Worm (Caenorhabditis elegans) whole organism, dauer: Measurements from ENCODE around the gene clec-265.

ENCODE experiments used
- unc-62 ChIP-seq: sonication (generic microtip); optimal IDR thresholded peaks from 2 replicates; lab custom pipeline; 2017; ENCODE audit warnings: missing biosample characterization, missing genetic modification reagents, missing genetic modification characterization

Gene clec-265

ce11 chrX:3031484-3031883 is at the start of gene clec-265:
TSS of gene clec-265 (plus strand) at chrX:3031783.
- TF ChIP-seq unc-62 (GFP tag; lab: Kevin White, UChicago), result no peak

- no peak for TF ChIP-seq unc-62 (GFP tag; lab: Kevin White, UChicago)
These were observed 47.6 kb upstream of the clec-265 start, which contains the start of gene osm-5 for ce11 chrX:2983996-2984395. TSS of gene osm-5 (plus strand) at chrX:2984263.

DNA sequence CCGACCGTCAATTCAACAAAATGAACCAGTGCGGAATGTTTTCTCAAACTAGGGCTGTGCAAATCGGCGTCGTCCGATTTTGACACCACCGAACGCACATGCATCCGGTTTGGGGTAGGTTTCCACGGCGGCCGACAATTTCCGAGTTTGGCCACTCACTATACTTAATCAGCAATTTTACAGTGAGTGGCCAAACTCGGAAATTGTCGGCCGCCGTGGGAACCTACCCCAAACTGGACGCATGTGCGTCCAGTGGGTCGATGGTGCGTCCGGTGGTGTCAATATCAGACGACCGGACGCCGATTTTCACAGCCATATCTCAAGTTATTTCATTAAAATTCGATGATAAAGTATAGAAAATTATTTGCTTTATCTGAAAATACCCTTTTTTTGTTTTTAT is 41.4 kb upstream of the clec-265 start:
- TF ChIP-seq unc-62 (GFP tag; lab: Kevin White, UChicago), result no peak

DNA sequence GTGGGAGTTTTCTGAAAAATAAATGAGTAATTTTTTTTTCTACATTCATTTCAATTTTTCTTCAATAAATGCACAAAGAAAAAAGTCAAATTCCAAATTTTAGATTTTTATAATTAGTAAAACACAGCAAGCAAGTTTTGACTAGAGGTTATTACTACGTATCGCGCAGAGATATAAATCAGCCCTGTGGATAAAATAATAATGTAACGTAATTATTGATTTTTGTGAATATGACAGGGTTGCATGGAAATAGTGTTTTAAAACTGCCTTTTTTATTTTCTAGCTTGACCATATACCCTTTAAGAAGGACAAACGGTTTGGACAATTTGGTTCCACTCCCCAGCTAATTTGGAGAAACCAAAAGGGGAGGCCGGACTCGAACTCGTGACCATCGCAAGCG is 35.3 kb upstream of the clec-265 start:
- no peak for TF ChIP-seq unc-62 (GFP tag; lab: Kevin White, UChicago)

DNA sequence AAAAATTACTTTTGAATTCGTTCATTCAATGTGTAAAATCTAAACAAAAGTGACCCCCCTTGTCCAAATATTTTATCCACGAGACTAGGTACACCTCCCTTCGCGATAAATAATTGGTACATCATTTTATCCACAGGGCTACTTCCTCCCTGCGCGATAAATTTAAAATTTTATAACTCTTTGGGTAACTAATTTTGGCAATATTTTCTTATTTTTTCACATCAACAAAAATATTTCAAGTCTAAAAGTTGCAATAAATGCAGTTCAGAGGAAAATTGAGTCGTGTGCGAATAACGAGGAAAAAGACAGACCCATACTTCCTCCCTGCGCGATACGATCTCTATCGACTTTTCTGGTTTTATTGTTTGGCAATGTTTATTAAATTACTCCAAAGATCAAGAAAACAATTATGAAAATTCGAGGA is 34.6 kb upstream of the clec-265 start:
- peak; percentile 73 for TF ChIP-seq unc-62 (GFP tag; lab: Kevin White, UChicago)

ce11 chrX:2999652-3000051 is 31.9 kb upstream of the clec-265 start, which contains the start of gene Y41G9A.17:
TSS of gene Y41G9A.17 (minus strand) at chrX:2999752.
- no peak for TF ChIP-seq unc-62 (GFP tag; lab: Kevin White, UChicago)

DNA sequence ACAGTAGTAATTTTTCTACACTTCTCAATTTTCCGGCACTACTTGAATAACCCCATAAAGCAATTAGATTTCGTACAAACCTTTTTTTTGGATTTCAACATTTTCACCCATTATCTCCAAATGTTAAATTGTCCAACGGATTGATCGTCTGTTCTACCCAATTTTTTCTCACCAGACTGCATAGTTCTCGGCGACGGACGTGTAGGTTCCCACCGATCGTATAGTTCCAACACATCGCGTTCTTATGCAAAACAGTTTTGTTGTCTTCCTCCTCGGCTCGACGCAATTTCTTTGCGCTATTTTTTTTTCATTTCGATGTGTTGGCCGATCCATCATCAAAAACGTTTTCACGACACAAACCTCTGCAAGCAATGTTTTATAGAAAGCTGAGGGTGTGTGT is 27.9 kb upstream of the clec-265 start, which contains the start of gene Y41G9A.6:
Gene Y41G9A.6 (minus strand): TSS at position 101 of the 400 bp plus-strand sequence.
- no peak for TF ChIP-seq unc-62 (GFP tag; lab: Kevin White, UChicago)

DNA sequence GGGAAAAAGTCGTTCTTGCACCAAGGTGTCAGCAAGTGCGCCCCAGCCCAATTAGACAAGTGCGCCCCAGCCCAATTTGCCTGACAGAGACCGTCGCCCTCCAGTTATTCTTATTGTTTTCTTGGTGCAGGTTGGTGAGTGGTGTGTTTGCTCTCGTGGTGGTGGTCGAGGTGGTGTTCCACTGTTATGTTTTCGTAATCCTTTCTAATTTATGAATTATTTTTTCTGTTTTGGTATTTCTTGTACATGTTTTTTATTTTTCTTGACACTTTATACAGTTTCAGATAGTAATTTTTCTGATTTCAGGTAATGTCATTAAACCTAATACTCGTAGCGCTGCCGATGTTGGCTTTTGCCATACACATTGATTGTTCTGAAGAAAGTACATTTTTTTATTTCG is 22.4 kb upstream of the clec-265 start, which contains the start of gene Y48D7A.1:
Gene Y48D7A.1 (plus strand): TSS at position 301 of the 400 bp plus-strand sequence.
- no peak for TF ChIP-seq unc-62 (GFP tag; lab: Kevin White, UChicago)

DNA sequence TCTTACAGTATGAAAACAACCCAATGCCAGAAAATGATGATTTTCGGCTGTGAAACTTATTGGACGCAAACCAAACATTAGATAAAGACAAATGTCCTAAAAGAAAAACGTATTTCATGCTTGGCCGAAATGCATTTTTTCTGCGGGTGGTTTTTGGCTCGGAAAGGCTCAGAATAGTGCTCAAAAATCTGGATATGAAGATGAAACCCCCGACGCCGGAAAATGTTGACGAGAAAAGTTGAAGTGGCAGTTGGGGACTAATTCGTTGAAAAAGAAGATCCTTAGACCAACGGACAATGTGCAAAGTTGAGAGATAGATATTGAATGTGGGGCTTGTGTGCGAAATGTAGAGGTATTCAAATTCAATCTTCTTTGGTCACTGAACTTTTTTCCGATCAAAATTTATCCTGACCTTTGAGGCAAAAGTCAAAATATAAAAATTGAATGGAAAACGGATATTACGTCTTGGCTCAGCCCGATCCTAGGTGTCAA is 13.0 kb upstream of the clec-265 start, which contains the start of gene flp-18:
Gene flp-18 (minus strand): TSS at position 51 of the 492 bp plus-strand sequence.
- no peak for TF ChIP-seq unc-62 (GFP tag; lab: Kevin White, UChicago)

- TF ChIP-seq unc-62 (GFP tag; lab: Kevin White, UChicago), result no peak
These were observed 11.6 kb upstream of the clec-265 start for ce11 chrX:3019996-3020395.

DNA sequence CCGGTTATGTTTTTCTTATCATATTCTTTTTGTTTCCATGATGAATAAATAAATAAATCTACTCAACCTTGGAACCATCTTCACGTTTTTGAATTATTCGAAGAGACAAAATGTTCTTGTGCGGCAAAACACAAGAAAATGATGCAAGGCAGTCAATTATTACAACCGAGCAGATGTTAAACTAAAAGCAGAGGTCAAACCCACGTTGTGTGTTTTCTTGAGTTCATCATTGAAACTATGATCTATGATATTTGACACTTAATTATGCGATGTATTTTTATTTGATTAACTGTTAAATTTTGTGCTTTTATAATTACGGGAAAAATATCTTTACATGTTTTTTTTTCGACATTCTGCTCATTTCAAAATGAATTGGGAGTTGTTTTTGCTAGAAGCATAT is 10.1 kb upstream of the clec-265 start:
- TF ChIP-seq unc-62 (GFP tag; lab: Kevin White, UChicago), result no peak

ce11 chrX:3022330-3023088 is 9.1 kb upstream of the clec-265 start:
- no peak for TF ChIP-seq unc-62 (GFP tag; lab: Kevin White, UChicago)

DNA sequence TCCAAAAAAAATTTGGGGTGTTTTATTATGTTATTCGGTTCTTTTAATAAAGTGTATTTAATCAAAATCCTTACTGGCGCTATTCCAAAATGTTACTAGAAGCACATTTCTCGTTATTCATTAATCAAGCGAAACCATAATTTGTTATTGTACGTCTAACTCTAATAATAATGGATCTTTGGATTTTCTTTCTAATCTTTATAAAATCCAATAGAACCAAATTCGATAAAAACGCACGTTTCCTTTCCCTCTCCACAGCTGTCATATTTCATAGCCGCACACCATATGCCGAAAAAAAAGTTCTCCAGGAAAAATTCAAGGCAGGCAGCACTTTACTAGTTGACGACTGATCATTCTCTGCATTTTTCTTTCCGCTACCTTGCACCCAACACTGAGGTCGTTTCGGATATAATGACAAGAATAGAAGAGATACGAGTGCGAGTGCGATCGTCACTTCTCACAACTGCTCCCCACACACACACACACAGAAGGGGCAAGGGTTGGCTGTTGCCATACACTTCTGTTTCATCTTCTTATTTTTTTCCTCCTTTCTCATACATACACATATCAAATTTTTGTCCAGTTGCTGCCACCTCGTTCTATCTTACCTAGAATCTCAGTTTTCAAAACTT is 7.9 kb upstream of the clec-265 start:
- no peak for TF ChIP-seq unc-62 (GFP tag; lab: Kevin White, UChicago)

ce11 chrX:3024637-3025113 is 6.9 kb upstream of the clec-265 start, which contains the start of gene aqp-7:
TSS of gene aqp-7 (plus strand) at chrX:3025063.
- no peak for TF ChIP-seq unc-62 (GFP tag; lab: Kevin White, UChicago)

DNA sequence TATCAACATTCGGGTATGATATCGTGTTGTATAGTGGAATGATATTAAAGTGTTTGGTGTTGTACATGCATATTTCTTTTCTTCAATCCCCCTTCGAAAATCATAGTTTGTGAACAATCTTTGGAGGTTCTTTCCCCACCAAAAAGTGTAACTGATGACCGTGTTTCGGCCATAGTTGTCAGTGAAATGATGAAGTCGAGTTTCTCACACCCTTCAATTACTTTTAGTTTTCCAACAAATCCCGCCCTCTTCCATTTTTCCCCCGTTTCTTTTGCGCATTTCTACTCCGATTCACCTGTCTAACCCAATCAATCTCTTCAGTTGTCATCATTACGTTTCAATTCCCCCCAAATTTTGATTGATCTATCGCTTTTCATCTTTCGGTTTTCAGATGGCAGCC is 6.4 kb upstream of the clec-265 start:
- no peak for TF ChIP-seq unc-62 (GFP tag; lab: Kevin White, UChicago)

DNA sequence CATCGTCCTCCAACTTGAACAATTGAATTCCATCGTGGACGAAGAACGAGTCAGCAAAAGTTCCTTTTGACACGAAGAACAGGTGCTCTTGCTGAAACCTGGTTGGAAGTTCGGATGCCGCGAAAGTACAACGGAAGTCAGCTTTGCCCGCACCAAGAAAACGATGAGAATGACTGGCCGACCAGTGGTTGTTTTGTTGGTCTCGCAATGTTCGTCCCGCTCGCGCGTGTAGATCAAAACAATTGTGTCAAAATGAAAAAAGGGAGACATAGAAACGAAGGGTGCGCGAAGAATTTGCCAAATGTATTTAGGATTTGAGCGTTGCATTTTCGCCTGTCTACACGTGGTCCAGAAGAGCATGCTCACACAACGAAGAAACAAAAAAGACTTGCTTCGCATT is 2.6 kb upstream of the clec-265 start, which contains the start of gene M02F4.1:
Gene M02F4.1 (minus strand): TSS at position 101 of the 400 bp plus-strand sequence.
- no peak for TF ChIP-seq unc-62 (GFP tag; lab: Kevin White, UChicago)
